Fruit fly (Drosophila melanogaster): ENCODE measurements around the gene CG31769.

CG31769 gene

DNA sequence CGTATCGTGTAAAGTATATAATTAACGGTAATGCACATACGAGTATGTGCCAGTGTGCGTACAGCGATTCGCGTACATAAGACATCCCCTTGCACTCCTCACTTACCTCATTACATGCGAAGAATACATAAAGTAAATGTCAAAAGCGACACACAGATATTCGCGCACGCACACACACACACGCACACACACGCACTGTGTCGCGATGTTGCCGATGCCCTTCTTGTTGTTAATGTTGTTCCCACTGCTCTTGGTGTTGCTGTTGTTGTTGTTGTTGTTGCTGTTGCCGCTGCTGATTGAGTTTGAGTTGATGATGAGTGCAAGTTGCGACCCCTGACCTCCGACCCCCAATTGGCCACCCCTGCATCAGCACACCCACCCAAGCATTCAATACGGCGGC is 14.9 kb downstream of the CG31769 start:
- no peak for TF ChIP-seq noc (tag; optimal IDR thresholded peaks at IDR 0.05)

- no peak for TF ChIP-seq noc (tag; optimal IDR thresholded peaks at IDR 0.05)
Measured at dm6 chr2L:14094606-14095005, 15.9 kb downstream of the CG31769 start.

- no peak for TF ChIP-seq noc (tag; optimal IDR thresholded peaks at IDR 0.05)
Measured at dm6 chr2L:14070154-14070553, 40.4 kb downstream of the CG31769 start.
